Worm (Caenorhabditis elegans) whole organism, L2 larva: ENCODE data around the gene hpo-34.
A peak's percentile ranks its signal among the peaks of the same experiment; 100 is the strongest.

Experiments used
- C34F6.9 ChIP-seq: fragments of 150-350 bp; optimal IDR thresholded peaks from 2 replicates; lab custom pipeline; 2014; ENCODE audit warnings: missing biosample characterization, missing genetic modification characterization
- F13H6.1 ChIP-seq: sonication (generic microtip); optimal IDR thresholded peaks from 2 replicates; lab custom pipeline; 2016; ENCODE audit warnings: missing genetic modification characterization, missing compliant biosample characterization
- Y55F3AM.14 ChIP-seq: fragments of 200-800 bp; sonication (Bioruptor generic); optimal IDR thresholded peaks from 2 replicates; lab custom pipeline; 2018; ENCODE audit warnings: mild to moderate bottlenecking, missing genetic modification characterization, missing compliant biosample characterization
- alr-1 ChIP-seq: fragments of 150-350 bp; optimal IDR thresholded peaks from 2 replicates; lab custom pipeline; 2014; ENCODE audit warnings: missing biosample characterization, missing genetic modification characterization
- aly-2 ChIP-seq: fragments of 150-350 bp; optimal IDR thresholded peaks from 2 replicates; lab custom pipeline; 2014; ENCODE audit warnings: missing biosample characterization, missing genetic modification characterization
- ama-1 ChIP-seq: fragments of 150-350 bp; optimal IDR thresholded peaks from 2 replicates; lab custom pipeline; 2018; ENCODE audit warnings: inconsistent platforms
- blmp-1 ChIP-seq: sonication (generic microtip); optimal IDR thresholded peaks from 2 replicates; lab custom pipeline; 2017; ENCODE audit warnings: missing genetic modification characterization, mild to moderate bottlenecking, missing compliant biosample characterization, antibody characterized with exemption, moderate library complexity; ENCODE audit not compliant: insufficient read depth
- crh-2 ChIP-seq: sonication (generic microtip); optimal IDR thresholded peaks from 2 replicates; lab custom pipeline; 2017; ENCODE audit warnings: missing biosample characterization, missing genetic modification characterization
- egl-27 ChIP-seq: sonication (generic microtip); optimal IDR thresholded peaks from 3 replicates; lab custom pipeline; 2017; ENCODE audit warnings: missing biosample characterization, missing genetic modification reagents, missing genetic modification characterization
- elt-1 ChIP-seq: fragments of 150-350 bp; optimal IDR thresholded peaks from 2 replicates; lab custom pipeline; 2014; ENCODE audit warnings: missing biosample characterization, missing genetic modification characterization
- fos-1 ChIP-seq: fragments of 150-350 bp; optimal IDR thresholded peaks from 2 replicates; lab custom pipeline; 2014; ENCODE audit warnings: missing biosample characterization, missing genetic modification characterization
- lin-11 ChIP-seq: fragments of 150-350 bp; sonication (generic microtip); optimal IDR thresholded peaks from 2 replicates; lab custom pipeline; 2014; ENCODE audit warnings: missing biosample characterization, missing genetic modification characterization, inconsistent platforms, mixed read lengths
- lin-13 ChIP-seq: fragments of 150-350 bp; optimal IDR thresholded peaks from 2 replicates; lab custom pipeline; 2014; ENCODE audit warnings: missing biosample characterization, missing genetic modification reagents, missing genetic modification characterization
- lsy-2 ChIP-seq, 2 experiments: fragments of 150-350 bp in 1 of 2; sonication (generic microtip) in 1 of 2; optimal IDR thresholded peaks; 2 replicates each; lab custom pipeline; 2014 to 2017; ENCODE audit warnings: missing biosample characterization in 2 of 2, missing genetic modification characterization in 2 of 2
- mab-5 ChIP-seq: fragments of 150-350 bp; optimal IDR thresholded peaks from 2 replicates; lab custom pipeline; 2014; ENCODE audit warnings: missing biosample characterization, missing genetic modification characterization
- mdl-1 ChIP-seq, 2 experiments: fragments of 150-350 bp in 1 of 2; sonication (generic microtip) in 1 of 2; optimal IDR thresholded peaks; 2 replicates each; lab custom pipeline; 2017; ENCODE audit warnings: missing biosample characterization in 2 of 2, missing genetic modification characterization in 2 of 2
- nhr-11 ChIP-seq: fragments of 150-350 bp; optimal IDR thresholded peaks from 2 replicates; lab custom pipeline; 2014; ENCODE audit warnings: missing biosample characterization, missing genetic modification characterization
- nhr-129 ChIP-seq: fragments of 150-350 bp; optimal IDR thresholded peaks from 2 replicates; lab custom pipeline; 2014; ENCODE audit warnings: missing biosample characterization, missing genetic modification characterization
- nhr-21 ChIP-seq: fragments of 150-350 bp; optimal IDR thresholded peaks from 2 replicates; lab custom pipeline; 2014; ENCODE audit warnings: missing biosample characterization, missing genetic modification characterization
- nhr-23 ChIP-seq: fragments of 150-350 bp; optimal IDR thresholded peaks from 2 replicates; lab custom pipeline; 2014; ENCODE audit warnings: missing biosample characterization, missing genetic modification reagents, missing genetic modification characterization
- nhr-237 ChIP-seq: fragments of 150-350 bp; optimal IDR thresholded peaks from 2 replicates; lab custom pipeline; 2014; ENCODE audit warnings: missing biosample characterization, missing genetic modification characterization
- nhr-25 ChIP-seq: fragments of 150-350 bp; sonication (generic microtip); optimal IDR thresholded peaks from 3 replicates; lab custom pipeline; 2014; ENCODE audit warnings: missing biosample characterization, missing genetic modification characterization
- nhr-6 ChIP-seq: fragments of 150-350 bp; optimal IDR thresholded peaks from 2 replicates; lab custom pipeline; 2014; ENCODE audit warnings: missing biosample characterization, missing genetic modification characterization
- nhr-77 ChIP-seq: fragments of 150-350 bp; optimal IDR thresholded peaks from 2 replicates; lab custom pipeline; 2014; ENCODE audit warnings: missing biosample characterization, missing genetic modification characterization
- peb-1 ChIP-seq: fragments of 150-350 bp; optimal IDR thresholded peaks from 2 replicates; lab custom pipeline; 2014; ENCODE audit warnings: missing biosample characterization, missing genetic modification characterization
- sem-4 ChIP-seq: fragments of 150-350 bp; optimal IDR thresholded peaks from 2 replicates; lab custom pipeline; 2014; ENCODE audit warnings: missing biosample characterization, missing genetic modification reagents, missing genetic modification characterization
- sma-3 ChIP-seq: sonication (generic microtip); optimal IDR thresholded peaks from 2 replicates; lab custom pipeline; 2016; ENCODE audit warnings: missing genetic modification reagents, missing genetic modification characterization, missing compliant biosample characterization
- sma-9 ChIP-seq, 2 experiments: fragments of 150-350 bp in 1 of 2; sonication (generic microtip) in 1 of 2; optimal IDR thresholded peaks; 2 replicates each; lab custom pipeline; 2014 to 2016; ENCODE audit warnings: missing genetic modification characterization in 2 of 2, mild to moderate bottlenecking in 1 of 2, missing biosample characterization in 1 of 2, missing compliant biosample characterization in 1 of 2, missing genetic modification reagents in 1 of 2, moderate library complexity in 1 of 2
- snpc-4 ChIP-seq: fragments of 150-350 bp; optimal IDR thresholded peaks from 2 replicates; lab custom pipeline; 2014; ENCODE audit warnings: missing biosample characterization, missing genetic modification characterization
- unc-55 ChIP-seq: fragments of 150-350 bp; sonication (generic microtip); optimal IDR thresholded peaks from 3 replicates; lab custom pipeline; 2014; ENCODE audit warnings: missing biosample characterization, missing genetic modification reagents, missing genetic modification characterization
- unc-62 ChIP-seq: fragments of 150-350 bp; optimal IDR thresholded peaks from 2 replicates; lab custom pipeline; 2014; ENCODE audit warnings: missing biosample characterization, missing genetic modification reagents, missing genetic modification characterization
- zag-1 ChIP-seq: fragments of 150-350 bp; optimal IDR thresholded peaks from 2 replicates; lab custom pipeline; 2014; ENCODE audit warnings: missing biosample characterization, missing genetic modification characterization
- ztf-11 ChIP-seq: sonication (generic microtip); optimal IDR thresholded peaks from 2 replicates; lab custom pipeline; 2017; ENCODE audit warnings: missing biosample characterization, missing genetic modification characterization
- ztf-4 ChIP-seq: fragments of 150-350 bp; optimal IDR thresholded peaks from 2 replicates; lab custom pipeline; 2014; ENCODE audit warnings: missing biosample characterization, missing genetic modification characterization

The hpo-34 gene

DNA sequence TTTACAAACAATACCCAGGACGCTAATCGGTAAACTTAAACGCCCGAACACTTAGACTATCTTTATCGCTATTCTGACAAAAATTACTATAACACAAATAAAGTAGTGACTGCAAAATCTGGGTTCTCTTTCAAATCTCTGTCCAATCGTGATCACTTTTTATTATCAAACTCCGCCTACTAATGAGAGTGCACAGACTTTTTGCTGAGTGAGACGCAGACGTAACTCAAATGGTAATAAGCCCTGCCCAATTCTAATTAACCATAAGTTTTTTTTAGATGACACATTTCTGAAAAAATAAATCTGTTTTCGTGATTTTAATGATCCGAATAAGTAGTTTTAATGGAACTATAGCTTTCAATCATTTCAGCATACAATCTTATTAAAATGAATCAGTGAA, 46.5 kb downstream of the hpo-34 start:
- TF ChIP-seq unc-62 (GFP tag; lab: Kevin White, UChicago), result no peak
- TF ChIP-seq nhr-77 (tag; lab: Kevin White, UChicago), result no peak
- peak; percentile 1 for TF ChIP-seq crh-2 (tag; lab: Kevin White, UChicago)
- no peak for TF ChIP-seq mab-5 (tag; lab: Kevin White, UChicago)
- no peak for TF ChIP-seq ztf-11 (tag; lab: Kevin White, UChicago)

DNA sequence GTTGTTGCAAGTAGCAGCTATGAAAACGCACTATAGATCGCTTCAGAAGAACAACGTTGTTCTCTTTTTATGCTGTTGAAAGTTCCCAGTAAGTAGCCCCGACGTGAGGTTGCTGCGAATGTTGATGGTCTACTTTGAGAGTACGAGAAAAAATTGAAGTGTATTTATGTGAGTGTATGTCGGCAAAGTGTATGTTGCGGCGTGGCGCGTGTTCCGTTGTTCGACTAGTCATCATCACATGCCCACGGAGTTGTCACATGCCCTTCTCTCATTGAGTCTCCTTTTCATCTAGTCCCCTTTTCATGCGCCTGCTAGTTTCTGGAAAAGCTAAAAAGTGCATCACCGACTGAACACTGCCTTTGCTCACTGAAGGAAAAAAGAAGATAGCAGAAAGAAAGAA, 47.0 kb downstream of the hpo-34 start:
- TF ChIP-seq crh-2 (tag; lab: Kevin White, UChicago) (peak; percentile 77), nhr-129 (tag; lab: Kevin White, UChicago) (peak; percentile 84), blmp-1 (tag; lab: Kevin White, UChicago) (peak; percentile 49), snpc-4 (tag; lab: Kevin White, UChicago) (peak; percentile 17), mab-5 (tag; lab: Kevin White, UChicago) (no peak), lin-13 (GFP tag; lab: Kevin White, UChicago) (peak; percentile 31), nhr-6 (tag; lab: Kevin White, UChicago) (peak; percentile 79), ztf-4 (tag; lab: Kevin White, UChicago) (peak; percentile 86), C34F6.9 (peak; percentile 82), zag-1 (tag; lab: Kevin White, UChicago) (peak; percentile 33), mdl-1 (tag; optimal IDR thresholded peaks at IDR 0.05; lab: Kevin White, UChicago) (peak; percentile 72 to 82), unc-55 (GFP tag; lab: Kevin White, UChicago) (peak; percentile 9), nhr-21 (peak; percentile 34), lsy-2 (tag; optimal IDR thresholded peaks at IDR 0.05; lab: Kevin White, UChicago) (peak in 1 of 2 experiments; percentile 77), egl-27 (tag; lab: Kevin White, UChicago) (peak; percentile 19), nhr-23 (tag; lab: Kevin White, UChicago) (no peak), lin-11 (tag; lab: Kevin White, UChicago) (peak; percentile 73), Y55F3AM.14 (GFP tag; lab: Kevin White, UChicago) (peak; percentile 80), alr-1 (tag; lab: Kevin White, UChicago) (no peak), ama-1 (lab: Kevin White, UChicago) (peak; percentile 56), peb-1 (no peak), fos-1 (tag; lab: Kevin White, UChicago) (peak; percentile 62), sem-4 (tag; lab: Kevin White, UChicago) (peak; percentile 72), F13H6.1 (tag; lab: Kevin White, UChicago) (peak; percentile 87), nhr-11 (tag; lab: Kevin White, UChicago) (no peak), nhr-25 (tag; lab: Kevin White, UChicago) (peak; percentile 63), sma-9 (GFP tag; optimal IDR thresholded peaks at IDR 0.05; lab: Kevin White, UChicago) (peak; percentile 85), sma-9 (tag; optimal IDR thresholded peaks at IDR 0.05; lab: Kevin White, UChicago) (no peak), ztf-11 (tag; lab: Kevin White, UChicago) (no peak), sma-3 (peak; percentile 13), elt-1 (no peak)

DNA sequence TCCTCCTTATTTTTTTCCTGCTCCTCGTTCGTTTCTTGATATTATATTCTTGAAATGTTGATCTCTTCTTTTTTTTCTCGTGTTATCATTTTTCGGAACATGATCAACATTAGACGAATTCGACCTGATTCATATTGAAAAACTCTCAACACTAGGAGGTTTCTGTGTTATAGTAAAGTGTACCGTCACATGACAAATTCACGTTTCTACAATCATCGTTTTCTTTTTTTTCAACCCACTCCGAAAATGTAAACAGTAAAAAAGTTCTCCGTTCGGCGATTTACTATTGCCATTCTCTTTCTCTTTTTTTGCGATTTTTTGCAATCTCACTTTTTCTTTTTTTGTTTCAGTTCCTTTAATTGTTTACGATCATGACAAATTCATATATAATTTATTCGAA, 47.5 kb downstream of the hpo-34 start:
- TF ChIP-seq sma-3 (peak; percentile 63), crh-2 (tag; lab: Kevin White, UChicago) (no peak), snpc-4 (tag; lab: Kevin White, UChicago) (no peak), elt-1 (no peak), mdl-1 (tag; optimal IDR thresholded peaks at IDR 0.05; lab: Kevin White, UChicago) (no peak), mab-5 (tag; lab: Kevin White, UChicago) (no peak), sma-9 (GFP tag; optimal IDR thresholded peaks at IDR 0.05; lab: Kevin White, UChicago) (peak; percentile 35), sma-9 (tag; optimal IDR thresholded peaks at IDR 0.05; lab: Kevin White, UChicago) (no peak), F13H6.1 (tag; lab: Kevin White, UChicago) (no peak), ama-1 (lab: Kevin White, UChicago) (no peak), nhr-23 (tag; lab: Kevin White, UChicago) (no peak), nhr-11 (tag; lab: Kevin White, UChicago) (no peak), nhr-237 (tag; lab: Kevin White, UChicago) (no peak), nhr-129 (tag; lab: Kevin White, UChicago) (no peak), egl-27 (tag; lab: Kevin White, UChicago) (no peak), nhr-6 (tag; lab: Kevin White, UChicago) (no peak), aly-2 (tag; lab: Kevin White, UChicago) (no peak), nhr-25 (tag; lab: Kevin White, UChicago) (no peak)

DNA sequence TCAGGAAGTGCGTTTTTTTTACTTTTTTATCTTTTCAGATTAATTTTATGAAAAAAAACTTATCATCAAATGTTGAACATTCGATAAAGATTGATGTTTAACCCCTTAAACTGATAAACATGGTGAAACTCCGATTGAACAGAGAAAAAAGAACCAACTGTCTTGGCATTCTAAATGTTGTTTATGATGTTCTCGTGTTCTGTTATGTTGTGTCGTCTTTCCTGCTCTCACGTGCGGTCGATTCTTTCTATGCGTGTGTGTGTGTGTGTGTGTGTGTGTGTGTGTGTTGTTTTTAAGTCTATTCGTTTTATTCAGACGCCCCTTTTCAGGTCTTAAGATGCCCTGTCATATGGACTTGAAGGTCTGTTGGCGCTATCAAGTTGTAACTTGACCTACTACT, 49.3 kb downstream of the hpo-34 start:
- TF ChIP-seq unc-62 (GFP tag; lab: Kevin White, UChicago) (no peak), C34F6.9 (peak; percentile 43), ama-1 (lab: Kevin White, UChicago) (no peak), F13H6.1 (tag; lab: Kevin White, UChicago) (peak; percentile 14), unc-55 (GFP tag; lab: Kevin White, UChicago) (no peak), Y55F3AM.14 (GFP tag; lab: Kevin White, UChicago) (peak; percentile 66), nhr-6 (tag; lab: Kevin White, UChicago) (peak; percentile 10), sem-4 (tag; lab: Kevin White, UChicago) (no peak), mdl-1 (tag; optimal IDR thresholded peaks at IDR 0.05; lab: Kevin White, UChicago) (peak in 1 of 2 experiments; percentile 39), nhr-129 (tag; lab: Kevin White, UChicago) (peak; percentile 39), crh-2 (tag; lab: Kevin White, UChicago) (peak; percentile 56), fos-1 (tag; lab: Kevin White, UChicago) (peak; percentile 10)
- TF ChIP-seq, all 48 proteins: peak for 8
